Fruit fly (Drosophila melanogaster): ENCODE measurements around the gene Naa30B.

Gene Naa30B

DNA sequence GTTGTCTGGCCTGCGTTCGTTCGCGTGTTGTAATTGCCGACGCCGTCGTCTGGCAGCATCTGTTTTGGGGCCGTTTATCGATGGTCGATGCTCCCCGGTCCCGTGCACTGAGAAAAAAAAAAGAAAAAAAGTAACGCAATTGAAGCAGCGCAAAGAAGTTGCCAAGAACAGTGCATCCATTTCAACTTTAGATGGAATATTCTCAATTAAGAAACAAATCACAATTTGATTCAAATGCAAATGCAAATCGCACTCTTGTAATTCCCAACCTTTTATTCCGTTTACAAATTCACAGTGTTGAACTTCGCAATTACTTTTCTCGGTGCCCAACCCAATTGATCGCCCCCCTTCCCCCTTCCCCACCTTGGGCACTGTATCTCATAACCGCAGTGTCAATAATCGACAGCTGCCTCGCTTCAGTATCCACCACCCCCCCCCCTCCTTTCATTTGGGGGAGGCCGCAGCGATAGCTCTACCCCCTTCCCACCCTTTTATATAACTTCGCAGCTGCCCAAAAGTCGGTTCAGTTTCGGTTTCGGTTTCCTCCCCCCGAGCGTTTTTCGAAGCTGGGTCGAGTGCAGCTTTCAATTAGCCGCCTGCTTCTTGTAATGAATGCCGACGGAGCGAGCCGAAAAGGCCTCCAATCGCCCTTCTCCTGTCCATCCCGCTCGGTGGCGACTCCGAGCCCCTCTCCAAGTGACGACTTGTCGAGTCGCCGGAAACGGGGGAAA lies 13.7 kb downstream of the Naa30B start (continued):
- peak; percentile 15 for TF ChIP-seq OdsH (GFP tag; optimal IDR thresholded peaks at IDR 0.05)
- TF ChIP-seq CG11762 (GFP tag; optimal IDR thresholded peaks at IDR 0.05; ENCODE audit: insufficient read depth), result no peak
- TF ChIP-seq CG34406 (GFP tag; optimal IDR thresholded peaks at IDR 0.05), result peak; percentile 45

DNA sequence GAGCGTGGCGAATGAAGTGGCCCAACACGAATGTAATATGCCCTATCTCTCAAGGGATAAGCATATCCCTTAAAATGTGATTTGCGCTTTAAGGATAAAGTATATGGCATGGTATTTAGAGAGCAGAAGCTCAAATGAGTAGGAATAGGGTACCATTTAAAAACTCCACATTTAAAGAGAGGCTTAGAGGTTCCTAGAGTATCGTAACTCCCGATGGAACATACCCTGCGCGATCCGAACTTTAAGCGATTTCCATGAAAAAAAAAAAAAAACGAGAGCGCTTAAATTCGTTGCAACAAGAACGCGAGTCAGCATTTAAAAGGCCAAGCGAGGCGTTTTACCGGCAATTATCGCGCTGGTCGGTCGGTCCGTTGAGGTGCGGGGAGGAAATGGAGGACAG lies 14.6 kb downstream of the Naa30B start:
- TF ChIP-seq Sox15 (GFP tag; optimal IDR thresholded peaks at IDR 0.05) (peak; percentile 51), fkh (GFP tag; optimal IDR thresholded peaks at IDR 0.05) (no peak), Ets21C (GFP tag; optimal IDR thresholded peaks at IDR 0.05) (peak; percentile 51), achi (GFP tag; optimal IDR thresholded peaks at IDR 0.05) (no peak), Met (GFP tag; optimal IDR thresholded peaks at IDR 0.05) (peak; percentile 77), CG16779 (tag; optimal IDR thresholded peaks at IDR 0.05) (no peak), pdm3 (GFP tag; optimal IDR thresholded peaks at IDR 0.05) (peak; percentile 54), CG11294 (GFP tag; IDR thresholded peaks at IDR 0.05) (no peak), CG6854 (GFP tag; optimal IDR thresholded peaks at IDR 0.05) (no peak), CG6276 (GFP tag; optimal IDR thresholded peaks at IDR 0.05) (no peak), CG10669 (GFP tag; optimal IDR thresholded peaks at IDR 0.05) (no peak), Ets96B (tag; optimal IDR thresholded peaks at IDR 0.05) (no peak), Hr39 (GFP tag; optimal IDR thresholded peaks at IDR 0.05) (peak; percentile 75), CG8632 (GFP tag; optimal IDR thresholded peaks at IDR 0.05) (peak; percentile 34), Eip93F (GFP tag; optimal IDR thresholded peaks at IDR 0.05) (no peak), Hr4 (GFP tag; optimal IDR thresholded peaks at IDR 0.05) (no peak), Smox (GFP tag; optimal IDR thresholded peaks at IDR 0.05) (peak; percentile 69), lz (GFP tag; optimal IDR thresholded peaks at IDR 0.05) (peak; percentile 65), CG7368 (GFP tag; optimal IDR thresholded peaks at IDR 0.05) (no peak), ss (GFP tag; optimal IDR thresholded peaks at IDR 0.05) (peak in 1 of 2 experiments; percentile 35), Sox14 (GFP tag; optimal IDR thresholded peaks at IDR 0.05) (peak; percentile 54), CG31627 (GFP tag; optimal IDR thresholded peaks at IDR 0.05) (peak; percentile 68), CG6808 (GFP tag; optimal IDR thresholded peaks at IDR 0.05) (no peak), CG34406 (GFP tag; optimal IDR thresholded peaks at IDR 0.05) (peak; percentile 50), Gug (GFP tag; IDR thresholded peaks at IDR 0.05) (no peak), Eip78C (GFP tag) (peak; percentile 89), Blimp-1 (GFP tag; optimal IDR thresholded peaks at IDR 0.05) (no peak), topi (GFP tag; optimal IDR thresholded peaks at IDR 0.05) (peak; percentile 59), Eip75B (GFP tag; optimal IDR thresholded peaks at IDR 0.05) (peak; percentile 54), CG3919 (GFP tag; optimal IDR thresholded peaks at IDR 0.05) (peak; percentile 20), CG11762 (GFP tag; optimal IDR thresholded peaks at IDR 0.05; ENCODE audit: insufficient read depth) (no peak), Hr38 (GFP tag; optimal IDR thresholded peaks at IDR 0.05) (no peak), fd85E (GFP tag; optimal IDR thresholded peaks at IDR 0.05) (no peak), spab (GFP tag; optimal IDR thresholded peaks at IDR 0.05) (no peak), CG6792 (GFP tag; optimal IDR thresholded peaks at IDR 0.05) (peak; percentile 62), dac (GFP tag; optimal IDR thresholded peaks at IDR 0.05) (no peak), CG6163 (GFP tag; IDR thresholded peaks at IDR 0.05) (no peak), net (GFP tag; optimal IDR thresholded peaks at IDR 0.05) (peak; percentile 41), dsx (GFP tag; optimal IDR thresholded peaks at IDR 0.05; ENCODE audit: poor library complexity, severe bottlenecking) (no peak), CG15336 (GFP tag; IDR thresholded peaks at IDR 0.05) (no peak), acj6 (GFP tag; optimal IDR thresholded peaks at IDR 0.05) (peak; percentile 32), OdsH (GFP tag; optimal IDR thresholded peaks at IDR 0.05) (peak; percentile 32), CG10631 (GFP tag; optimal IDR thresholded peaks at IDR 0.05) (peak; percentile 33), CG8319 (GFP tag; optimal IDR thresholded peaks at IDR 0.05) (peak; percentile 12), Sox102F (GFP tag; optimal IDR thresholded peaks at IDR 0.05) (peak; percentile 46), vri (GFP tag; optimal IDR thresholded peaks at IDR 0.05) (peak; percentile 18), salr (GFP tag; optimal IDR thresholded peaks at IDR 0.05) (no peak), eg (GFP tag; IDR thresholded peaks at IDR 0.05) (no peak), CG11902 (GFP tag; optimal IDR thresholded peaks at IDR 0.05) (peak; percentile 12)

All from whole organism, prepupa.